Fruit fly (Drosophila melanogaster): ENCODE measurements around the gene Septin4.

Septin4 gene

DNA sequence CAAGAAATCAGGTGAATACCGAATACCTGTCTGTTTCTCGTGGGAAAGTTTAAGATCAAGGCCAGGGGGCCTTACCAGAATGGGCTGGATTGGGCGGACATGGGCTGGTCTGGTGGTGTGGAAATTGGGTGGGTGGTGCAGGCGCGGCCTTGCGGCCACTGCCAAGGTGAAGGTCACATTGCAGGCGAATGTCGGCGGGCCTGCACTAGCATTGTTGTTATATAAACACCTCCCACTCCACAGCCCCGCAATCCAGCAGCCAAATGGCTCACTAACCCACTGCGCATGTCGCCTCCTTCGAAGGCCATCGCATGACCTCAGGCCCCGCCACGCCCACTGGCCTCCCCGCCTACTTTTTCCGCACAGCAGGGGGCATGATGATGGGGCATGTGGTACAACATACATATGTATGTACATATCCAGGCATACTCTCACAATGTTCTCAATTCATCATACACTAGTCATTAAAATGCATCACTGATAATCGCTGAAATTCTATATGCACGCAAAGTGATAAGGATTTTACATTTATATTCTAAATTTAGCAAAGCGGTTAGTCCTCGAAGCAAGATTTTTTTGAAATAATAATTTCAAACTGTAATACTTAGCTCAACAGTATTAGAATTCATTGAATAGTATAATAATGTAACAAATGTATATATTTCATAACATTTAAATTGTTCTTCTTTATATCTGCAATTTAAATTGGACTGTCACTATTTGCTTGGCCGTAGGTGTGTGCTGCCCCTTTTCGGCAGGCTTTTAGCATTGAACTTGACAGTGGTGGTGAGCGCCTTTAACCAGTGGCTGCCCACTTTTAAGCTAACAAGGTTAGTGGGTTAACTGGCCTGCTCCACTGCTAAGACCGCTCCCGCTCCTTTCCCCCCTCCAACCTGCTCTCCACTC, 1.9 kb upstream of the Septin4 start (continued):
- TF ChIP-seq Med (GFP tag) (peak; percentile 53), row (GFP tag; IDR thresholded peaks at IDR 0.05) (0 out of 3 replicates have a peak, but pooled peaks have one; percentile 13), Mad (GFP tag; optimal IDR thresholded peaks at IDR 0.05) (no peak), CG16863 (GFP tag; optimal IDR thresholded peaks at IDR 0.05) (no peak), Myb (GFP tag; optimal IDR thresholded peaks at IDR 0.05) (no peak), Asciz (GFP tag; optimal IDR thresholded peaks at IDR 0.05) (no peak), PHDP (tag; optimal IDR thresholded peaks at IDR 0.05) (peak; percentile 15), Meics (GFP tag; optimal IDR thresholded peaks at IDR 0.05) (peak; percentile 40), bcd (GFP tag; optimal IDR thresholded peaks at IDR 0.05) (peak; percentile 11), CG13424 (tag; optimal IDR thresholded peaks at IDR 0.05) (peak; percentile 1), Hr51 (GFP tag; optimal IDR thresholded peaks at IDR 0.05) (peak in 1 of 2 experiments; percentile 32), CG10431 (GFP tag; optimal IDR thresholded peaks at IDR 0.05) (no peak), Oli (tag; optimal IDR thresholded peaks at IDR 0.05) (peak; percentile 0), dysf (GFP tag; IDR thresholded peaks at IDR 0.05) (0 out of 3 replicates have a peak, but pooled peaks have one; percentile 18), Hand (GFP tag; optimal IDR thresholded peaks at IDR 0.05) (peak; percentile 4), CG18599 (GFP tag; optimal IDR thresholded peaks at IDR 0.05) (peak; percentile 40), Sox100B (GFP tag; optimal IDR thresholded peaks at IDR 0.05) (peak; percentile 12), emc (GFP tag; optimal IDR thresholded peaks at IDR 0.05) (no peak), gem (tag; optimal IDR thresholded peaks at IDR 0.05) (peak; percentile 49), CG13287 (GFP tag; IDR thresholded peaks at IDR 0.05; ENCODE audit: partially characterized antibody) (no peak), CoRest (tag; optimal IDR thresholded peaks at IDR 0.05) (peak; percentile 17), CG7839 (tag; optimal IDR thresholded peaks at IDR 0.05) (peak; percentile 3), CG9437 (GFP tag; optimal IDR thresholded peaks at IDR 0.05) (no peak), CG17361 (GFP tag; IDR thresholded peaks at IDR 0.05) (peak; percentile 48), E2f2 (GFP tag; IDR thresholded peaks at IDR 0.05) (no peak), chif (GFP tag; optimal IDR thresholded peaks at IDR 0.05) (no peak), chinmo (GFP tag; IDR thresholded peaks at IDR 0.05; ENCODE audit: partially characterized antibody) (0 out of 4 replicates have a peak, but pooled peaks have one; percentile 51), Sox102F (GFP tag; optimal IDR thresholded peaks at IDR 0.05) (peak; percentile 18), Lpt (GFP tag; optimal IDR thresholded peaks at IDR 0.05) (no peak), sens (GFP tag) (peak; percentile 48), org-1 (GFP tag; optimal IDR thresholded peaks at IDR 0.05) (peak; percentile 8), CG8388 (GFP tag; optimal IDR thresholded peaks at IDR 0.05) (no peak), CG11504 (tag; optimal IDR thresholded peaks at IDR 0.05) (peak; percentile 55), Dbx (GFP tag; IDR thresholded peaks at IDR 0.05) (no peak), CG30403 (GFP tag; optimal IDR thresholded peaks at IDR 0.05) (peak; percentile 7), Sin3A (optimal IDR thresholded peaks at IDR 0.05) (no peak), CG7556 (GFP tag; optimal IDR thresholded peaks at IDR 0.05) (peak; percentile 50), Max (GFP tag; optimal IDR thresholded peaks at IDR 0.05) (no peak), nmo (GFP tag; optimal IDR thresholded peaks at IDR 0.05) (peak; percentile 21), h (optimal IDR thresholded peaks at IDR 0.05) (no peak), CG10565 (GFP tag; optimal IDR thresholded peaks at IDR 0.05) (no peak), HLH3B (GFP tag; IDR thresholded peaks at IDR 0.05) (no peak), CG33557 (GFP tag; optimal IDR thresholded peaks at IDR 0.05) (no peak), Xbp1 (GFP tag; optimal IDR thresholded peaks at IDR 0.05) (no peak), Ets65A (GFP tag) (peak; percentile 62)

All from whole organism, embryonic.